Worm (Caenorhabditis elegans) whole organism, young adult: ENCODE measurements around the gene C05D9.4.

ENCODE experiments used
- B0336.3 ChIP-seq: fragments of 200-800 bp; sonication (Bioruptor generic); IDR thresholded peaks from 2 replicates; pipeline ENCODE4 v1.3.6; 2022; ENCODE audit warnings: missing genetic modification characterization, missing compliant biosample characterization
- F33H1.4 ChIP-seq: fragments of 200-800 bp; sonication (Bioruptor generic); IDR thresholded peaks from 2 replicates; pipeline ENCODE4 v1.3.6; 2022; ENCODE audit warnings: missing genetic modification reagents, missing genetic modification characterization, missing compliant biosample characterization
- T26A5.8 ChIP-seq: sonication (generic microtip); optimal IDR thresholded peaks from 2 replicates; lab custom pipeline; 2016; ENCODE audit warnings: missing genetic modification characterization, missing compliant biosample characterization
- Y53G8AR.9 ChIP-seq: fragments of 200-800 bp; sonication (Bioruptor generic); conservative IDR thresholded peaks from 2 replicates; pipeline ENCODE4 v1.3.6; 2022; ENCODE audit warnings: missing genetic modification reagents, missing genetic modification characterization, missing compliant biosample characterization
- Y67H2A.10 ChIP-seq: fragments of 200-800 bp; sonication (Bioruptor generic); conservative IDR thresholded peaks from 2 replicates; pipeline ENCODE4 v1.3.6; 2022; ENCODE audit warnings: missing genetic modification reagents, missing genetic modification characterization, missing compliant biosample characterization
- athp-1 ChIP-seq: sonication (generic microtip); optimal IDR thresholded peaks from 2 replicates; lab custom pipeline; 2017; ENCODE audit warnings: mild to moderate bottlenecking, missing genetic modification characterization, missing compliant biosample characterization
- attf-6 ChIP-seq: fragments of 200-800 bp; sonication (Bioruptor generic); IDR thresholded peaks from 2 replicates; pipeline ENCODE4 v1.3.6; 2022; ENCODE audit warnings: missing genetic modification reagents, missing genetic modification characterization, missing compliant biosample characterization
- bed-1 ChIP-seq: fragments of 200-800 bp; sonication (Bioruptor generic); IDR thresholded peaks from 2 replicates; pipeline ENCODE4 v1.3.6; 2022; ENCODE audit warnings: missing genetic modification reagents, missing genetic modification characterization, missing compliant biosample characterization
- cebp-1 ChIP-seq, 2 experiments: fragments of 200-800 bp in 1 of 2; sonication (Bioruptor generic) in 1 of 2; sonication (generic microtip) in 1 of 2; IDR thresholded peaks in 1 of 2; optimal IDR thresholded peaks in 1 of 2; 2 replicates each; pipeline versions ENCODE4 v1.3.6 to Lab custom; 2017 to 2022; ENCODE audit warnings: missing compliant biosample characterization in 2 of 2, missing genetic modification characterization in 2 of 2, mild to moderate bottlenecking in 1 of 2, missing genetic modification reagents in 1 of 2, moderate library complexity in 1 of 2
- cebp-2 ChIP-seq: fragments of 200-800 bp; sonication (Bioruptor generic); IDR thresholded peaks from 2 replicates; pipeline ENCODE4 v1.3.6; 2022; ENCODE audit warnings: missing genetic modification characterization, missing compliant biosample characterization
- ceh-27 ChIP-seq: fragments of 200-800 bp; sonication (Bioruptor generic); optimal IDR thresholded peaks from 2 replicates; lab custom pipeline; 2018; ENCODE audit warnings: mild to moderate bottlenecking, missing genetic modification characterization, moderate library complexity, missing compliant biosample characterization
- chd-7 ChIP-seq: sonication (generic microtip); optimal IDR thresholded peaks from 2 replicates; lab custom pipeline; 2016; ENCODE audit warnings: mild to moderate bottlenecking, missing genetic modification characterization, moderate library complexity, missing compliant biosample characterization
- egl-44 ChIP-seq: fragments of 200-800 bp; sonication (Bioruptor generic); IDR thresholded peaks from 2 replicates; pipeline ENCODE4 v1.3.6; 2022; ENCODE audit warnings: missing genetic modification reagents, missing genetic modification characterization, missing compliant biosample characterization
- ekl-4 ChIP-seq: fragments of 200-800 bp; sonication (Bioruptor generic); IDR thresholded peaks from 2 replicates; pipeline ENCODE4 v1.3.6; 2022; ENCODE audit warnings: missing genetic modification reagents, missing genetic modification characterization, missing compliant biosample characterization
- ets-4 ChIP-seq: fragments of 200-800 bp; sonication (Bioruptor generic); optimal IDR thresholded peaks from 2 replicates; lab custom pipeline; 2018; ENCODE audit warnings: mild to moderate bottlenecking, missing genetic modification characterization, missing compliant biosample characterization
- him-1 ChIP-seq: sonication (generic microtip); optimal IDR thresholded peaks from 2 replicates; lab custom pipeline; 2016; ENCODE audit warnings: missing genotype, missing genetic modification reagents, missing genetic modification characterization, missing compliant biosample characterization
- let-607 ChIP-seq, 2 experiments: fragments of 200-800 bp in 1 of 2; sonication (Bioruptor generic) in 1 of 2; sonication (generic microtip) in 1 of 2; optimal IDR thresholded peaks; 2 replicates each; lab custom pipeline; 2016 to 2018; ENCODE audit warnings: mild to moderate bottlenecking in 2 of 2, missing compliant biosample characterization in 2 of 2, missing genetic modification characterization in 2 of 2, moderate library complexity in 2 of 2, missing genotype in 1 of 2
- lin-35 ChIP-seq, 3 experiments: fragments of 150-350 bp in 2 of 3; sonication (generic microtip) in 1 of 3; optimal IDR thresholded peaks; 2 replicates each; lab custom pipeline; 2014 to 2018; ENCODE audit warnings: missing biosample characterization in 3 of 3, missing genetic modification characterization in 3 of 3, missing genetic modification reagents in 3 of 3
- lin-40 ChIP-seq: sonication (generic microtip); optimal IDR thresholded peaks from 2 replicates; lab custom pipeline; 2016; ENCODE audit warnings: missing genetic modification characterization, mild to moderate bottlenecking, missing compliant biosample characterization, missing genotype, missing genetic modification reagents
- lin-54 ChIP-seq: fragments of 200-800 bp; sonication (Bioruptor generic); optimal IDR thresholded peaks from 2 replicates; lab custom pipeline; 2018; ENCODE audit warnings: mild to moderate bottlenecking, missing genetic modification characterization, missing compliant biosample characterization
- lsl-1 ChIP-seq: fragments of 200-800 bp; sonication (Bioruptor generic); optimal IDR thresholded peaks from 2 replicates; lab custom pipeline; 2018; ENCODE audit warnings: mild to moderate bottlenecking, missing genetic modification characterization, moderate library complexity, missing compliant biosample characterization
- madf-3 ChIP-seq: fragments of 200-800 bp; sonication (Bioruptor generic); IDR thresholded peaks from 2 replicates; pipeline ENCODE4 v1.3.6; 2022; ENCODE audit warnings: missing genetic modification reagents, missing genetic modification characterization, missing compliant biosample characterization
- nfya-2 ChIP-seq: fragments of 200-800 bp; sonication (Bioruptor generic); IDR thresholded peaks from 2 replicates; pipeline ENCODE4 v1.3.6; 2022; ENCODE audit warnings: missing genetic modification reagents, missing genetic modification characterization, missing compliant biosample characterization
- nfyb-1 ChIP-seq: fragments of 200-800 bp; sonication (Bioruptor generic); IDR thresholded peaks from 2 replicates; pipeline ENCODE4 v1.3.6; 2022; ENCODE audit warnings: missing genetic modification reagents, missing genetic modification characterization, missing compliant biosample characterization
- nhr-179 ChIP-seq: sonication (generic microtip); optimal IDR thresholded peaks from 2 replicates; lab custom pipeline; 2016; ENCODE audit warnings: mild to moderate bottlenecking, missing genetic modification characterization, missing compliant biosample characterization
- pbrm-1 ChIP-seq: fragments of 200-800 bp; sonication (Bioruptor generic); IDR thresholded peaks from 2 replicates; pipeline ENCODE4 v1.3.6; 2022; ENCODE audit warnings: missing genetic modification reagents, missing genetic modification characterization, missing compliant biosample characterization
- rcor-1 ChIP-seq: fragments of 200-800 bp; sonication (Bioruptor generic); IDR thresholded peaks from 2 replicates; pipeline ENCODE4 v1.3.6; 2022; ENCODE audit warnings: missing genetic modification reagents, missing genetic modification characterization, missing compliant biosample characterization
- somi-1 ChIP-seq: fragments of 200-800 bp; sonication (Bioruptor generic); optimal IDR thresholded peaks from 2 replicates; lab custom pipeline; 2018; ENCODE audit warnings: mild to moderate bottlenecking, missing genetic modification characterization, missing compliant biosample characterization
- tbx-9 ChIP-seq: sonication (generic microtip); optimal IDR thresholded peaks from 2 replicates; lab custom pipeline; 2016; ENCODE audit warnings: borderline replicate concordance, missing genetic modification characterization, inconsistent platforms, missing compliant biosample characterization
- ztf-22 ChIP-seq: fragments of 200-800 bp; sonication (Bioruptor generic); optimal IDR thresholded peaks from 2 replicates; lab custom pipeline; 2018; ENCODE audit warnings: mild to moderate bottlenecking, missing genetic modification characterization, moderate library complexity, missing compliant biosample characterization
- ztf-26 ChIP-seq: sonication (generic microtip); optimal IDR thresholded peaks from 2 replicates; lab custom pipeline; 2017; ENCODE audit warnings: missing genetic modification characterization, missing compliant biosample characterization
- ztf-28 ChIP-seq: fragments of 200-800 bp; sonication (Bioruptor generic); IDR thresholded peaks from 2 replicates; pipeline ENCODE4 v1.3.6; 2022; ENCODE audit warnings: missing genetic modification reagents, missing genetic modification characterization, missing compliant biosample characterization

C05D9.4 gene

ce11 chrX:1120326-1120725 lies 12.5 kb downstream of the C05D9.4 start:
- no peak for TF ChIP-seq cebp-1 (GFP tag; IDR thresholded peaks at IDR 0.05; lab: Robert Waterston, UW)
- peak; percentile 18 for TF ChIP-seq cebp-1 (tag; optimal IDR thresholded peaks at IDR 0.05; lab: Kevin White, UChicago)
- no peak for TF ChIP-seq F33H1.4 (GFP tag; lab: Robert Waterston, UW)
- no peak for TF ChIP-seq nfyb-1 (GFP tag; lab: Robert Waterston, UW)
- TF ChIP-seq ztf-22 (GFP tag; lab: Kevin White, UChicago), result no peak
- no peak for TF ChIP-seq ets-4 (GFP tag; lab: Kevin White, UChicago)
- TF ChIP-seq lsl-1 (GFP tag; lab: Kevin White, UChicago), result no peak
- no peak for TF ChIP-seq T26A5.8
- TF ChIP-seq athp-1 (tag; lab: Kevin White, UChicago), result no peak

ce11 chrX:1121575-1121974 lies 13.7 kb downstream of the C05D9.4 start:
- TF ChIP-seq Y67H2A.10 (GFP tag; lab: Robert Waterston, UW), result no peak
- TF ChIP-seq tbx-9, result no peak
- TF ChIP-seq cebp-1 (GFP tag; IDR thresholded peaks at IDR 0.05; lab: Robert Waterston, UW), result no peak
- peak; percentile 66 for TF ChIP-seq cebp-1 (tag; optimal IDR thresholded peaks at IDR 0.05; lab: Kevin White, UChicago)
- no peak for TF ChIP-seq him-1 (tag; lab: Kevin White, UChicago)

ce11 chrX:1122198-1122597 lies 14.3 kb downstream of the C05D9.4 start:
- TF ChIP-seq pbrm-1 (no peak), lin-35 (GFP tag; optimal IDR thresholded peaks at IDR 0.05; lab: Kevin White, UChicago) (no peak), egl-44 (no peak), T26A5.8 (no peak), lsl-1 (GFP tag; lab: Kevin White, UChicago) (no peak), cebp-1 (GFP tag; IDR thresholded peaks at IDR 0.05; lab: Robert Waterston, UW) (no peak), cebp-1 (tag; optimal IDR thresholded peaks at IDR 0.05; lab: Kevin White, UChicago) (no peak), attf-6 (GFP tag; lab: Robert Waterston, UW) (no peak), ceh-27 (GFP tag; lab: Kevin White, UChicago) (no peak), let-607 (tag; optimal IDR thresholded peaks at IDR 0.05; lab: Kevin White, UChicago) (no peak)

ce11 chrX:1123471-1123870 lies 15.6 kb downstream of the C05D9.4 start:
- TF ChIP-seq bed-1 (GFP tag; lab: Robert Waterston, UW), result no peak
- no peak for TF ChIP-seq Y53G8AR.9 (GFP tag; lab: Robert Waterston, UW)
- no peak for TF ChIP-seq ztf-26 (tag; lab: Kevin White, UChicago)
- TF ChIP-seq ztf-28 (GFP tag; lab: Robert Waterston, UW), result no peak
- no peak for TF ChIP-seq chd-7
- TF ChIP-seq nhr-179, result no peak
- TF ChIP-seq lin-54 (GFP tag; lab: Kevin White, UChicago), result no peak
- TF ChIP-seq ekl-4 (GFP tag; lab: Robert Waterston, UW), result no peak
- no peak for TF ChIP-seq tbx-9
- TF ChIP-seq nfya-2 (GFP tag; lab: Robert Waterston, UW), result no peak
- no peak for TF ChIP-seq B0336.3
- TF ChIP-seq cebp-2 (GFP tag; lab: Robert Waterston, UW), result no peak

- TF ChIP-seq rcor-1 (GFP tag; lab: Robert Waterston, UW), result no peak
- no peak for TF ChIP-seq madf-3
- peak; percentile 39 for TF ChIP-seq lin-40 (tag; lab: Kevin White, UChicago)
- TF ChIP-seq somi-1 (GFP tag; lab: Kevin White, UChicago), result peak; percentile 24
These were observed 16.3 kb downstream of the C05D9.4 start, which contains the start of gene C05D9.9 for ce11 chrX:1124146-1124545. Gene C05D9.9, minus strand, starts transcription at chrX:1124246.
